Worm (Caenorhabditis elegans): Measurements from ENCODE around the gene F21D9.11.

DNA sequence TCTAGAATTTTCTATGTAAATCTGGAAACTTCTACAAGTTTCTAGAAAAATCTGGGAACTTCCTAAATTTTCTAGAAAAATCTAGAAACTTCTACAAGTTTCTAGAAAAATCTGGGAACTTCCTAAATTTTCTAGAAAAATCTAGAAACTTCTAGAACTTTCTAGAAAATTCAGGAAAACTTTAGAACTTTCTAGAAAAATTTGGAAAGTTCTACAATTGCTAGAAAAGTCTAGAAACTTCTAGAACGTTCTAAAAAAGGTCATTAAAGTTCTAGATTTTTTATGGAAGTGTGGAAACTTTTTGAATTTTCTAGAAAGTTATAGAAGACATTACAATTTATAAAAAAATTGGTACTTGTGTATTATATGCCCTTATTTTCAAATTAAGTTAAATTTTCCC lies 41.1 kb downstream of the F21D9.11 start, which contains the start of gene F55C9.5:
- TF ChIP-seq elt-3 (tag; optimal IDR thresholded peaks at IDR 0.05) (no peak), pha-4 (tag; optimal IDR thresholded peaks at IDR 0.05) (no peak), snpc-4 (tag; optimal IDR thresholded peaks at IDR 0.05) (no peak), nhr-12 (tag; optimal IDR thresholded peaks at IDR 0.05) (no peak), unc-62 (GFP tag; optimal IDR thresholded peaks at IDR 0.05) (no peak), blmp-1 (tag; optimal IDR thresholded peaks at IDR 0.05) (no peak), nhr-28 (tag; optimal IDR thresholded peaks at IDR 0.05) (no peak), ztf-11 (tag; optimal IDR thresholded peaks at IDR 0.05) (no peak)
